Worm (Caenorhabditis elegans) whole organism, mixed stage, embryonic: ENCODE results near the gene str-23.

ENCODE experiments used
- M03D4.4 ChIP-seq: sonication (generic microtip); optimal IDR thresholded peaks from 2 replicates; lab custom pipeline; 2017; ENCODE audit warnings: mild to moderate bottlenecking, missing genetic modification characterization, missing compliant biosample characterization
- ceh-39 ChIP-seq: fragments of 150-350 bp; optimal IDR thresholded peaks from 2 replicates; lab custom pipeline; 2014; ENCODE audit warnings: missing biosample characterization, missing genetic modification characterization
- ceh-43 ChIP-seq: fragments of 200-800 bp; sonication (Bioruptor generic); optimal IDR thresholded peaks from 2 replicates; lab custom pipeline; 2018; ENCODE audit warnings: mild to moderate bottlenecking, missing genetic modification characterization, moderate library complexity, missing compliant biosample characterization
- cnd-1 ChIP-seq: fragments of 200-800 bp; sonication (Bioruptor generic); optimal IDR thresholded peaks from 2 replicates; lab custom pipeline; 2018; ENCODE audit warnings: mild to moderate bottlenecking, missing genetic modification characterization, missing compliant biosample characterization
- drap-1 ChIP-seq: fragments of 200-800 bp; sonication (Bioruptor generic); optimal IDR thresholded peaks from 3 replicates; lab custom pipeline; 2018; ENCODE audit warnings: mild to moderate bottlenecking, missing genetic modification characterization, missing compliant biosample characterization
- elt-1 ChIP-seq: sonication (generic microtip); optimal IDR thresholded peaks from 2 replicates; lab custom pipeline; 2017; ENCODE audit warnings: missing genetic modification characterization, mild to moderate bottlenecking, missing compliant biosample characterization, antibody characterized with exemption, moderate library complexity, borderline replicate concordance; ENCODE audit not compliant: insufficient read depth
- flh-1 ChIP-seq: fragments of 200-800 bp; sonication (Bioruptor generic); optimal IDR thresholded peaks from 2 replicates; lab custom pipeline; 2018; ENCODE audit warnings: mild to moderate bottlenecking, missing genetic modification characterization, moderate library complexity, missing compliant biosample characterization
- ham-2 ChIP-seq: fragments of 200-800 bp; sonication (Bioruptor generic); optimal IDR thresholded peaks from 2 replicates; lab custom pipeline; 2018; ENCODE audit warnings: mild to moderate bottlenecking, missing genetic modification characterization, missing compliant biosample characterization
- lin-13 ChIP-seq: fragments of 150-350 bp; optimal IDR thresholded peaks from 2 replicates; lab custom pipeline; 2014; ENCODE audit warnings: missing biosample characterization, missing genetic modification characterization
- lin-32 ChIP-seq: fragments of 200-800 bp; sonication (Bioruptor generic); optimal IDR thresholded peaks from 2 replicates; lab custom pipeline; 2018; ENCODE audit warnings: mild to moderate bottlenecking, missing genetic modification characterization, missing compliant biosample characterization
- mab-5 ChIP-seq: fragments of 150-350 bp; optimal IDR thresholded peaks from 2 replicates; lab custom pipeline; 2014; ENCODE audit warnings: missing biosample characterization, missing genetic modification characterization
- mep-1 ChIP-seq: fragments of 150-350 bp; optimal IDR thresholded peaks from 2 replicates; lab custom pipeline; 2017; ENCODE audit warnings: missing biosample characterization, missing genetic modification reagents, missing genetic modification characterization, inconsistent platforms
- nhr-12 ChIP-seq: fragments of 150-350 bp; optimal IDR thresholded peaks from 2 replicates; lab custom pipeline; 2014; ENCODE audit warnings: missing biosample characterization, missing genetic modification characterization
- nhr-2 ChIP-seq: fragments of 150-350 bp; optimal IDR thresholded peaks from 2 replicates; lab custom pipeline; 2014; ENCODE audit warnings: missing biosample characterization, missing genetic modification characterization
- nhr-28 ChIP-seq: fragments of 150-350 bp; optimal IDR thresholded peaks from 2 replicates; lab custom pipeline; 2014; ENCODE audit warnings: missing biosample characterization, missing genetic modification characterization
- nhr-76 ChIP-seq: sonication (generic microtip); optimal IDR thresholded peaks from 2 replicates; lab custom pipeline; 2017; ENCODE audit warnings: missing biosample characterization, missing genetic modification characterization
- sptf-1 ChIP-seq: sonication (generic microtip); optimal IDR thresholded peaks from 2 replicates; lab custom pipeline; 2017; ENCODE audit warnings: mild to moderate bottlenecking, missing genetic modification characterization, moderate library complexity, missing compliant biosample characterization
- zip-8 ChIP-seq: fragments of 150-350 bp; optimal IDR thresholded peaks from 2 replicates; lab custom pipeline; 2014; ENCODE audit warnings: missing biosample characterization, missing genetic modification characterization

The str-23 gene

ce11 chrV:15687660-15688059, 43.0 kb downstream of the str-23 start, which contains the start of gene nhr-197:
TSS of gene nhr-197 (plus strand) at chrV:15687960.
- no peak for TF ChIP-seq drap-1 (GFP tag; lab: Kevin White, UChicago)
- TF ChIP-seq nhr-76 (tag; lab: Kevin White, UChicago): no peak
- no peak for TF ChIP-seq nhr-12 (tag; lab: Kevin White, UChicago)
- TF ChIP-seq nhr-28 (tag; lab: Kevin White, UChicago): no peak
- no peak for TF ChIP-seq sptf-1 (tag; lab: Kevin White, UChicago)
- no peak for TF ChIP-seq M03D4.4 (tag; lab: Kevin White, UChicago)
- no peak for TF ChIP-seq mab-5
- no peak for TF ChIP-seq ceh-43 (GFP tag; lab: Kevin White, UChicago)
- no peak for TF ChIP-seq ham-2 (GFP tag; lab: Kevin White, UChicago)
- TF ChIP-seq mep-1 (tag; lab: Kevin White, UChicago): no peak
- TF ChIP-seq, all 35 proteins: peak for 0

- TF ChIP-seq sptf-1 (tag; lab: Kevin White, UChicago) (no peak), mep-1 (tag; lab: Kevin White, UChicago) (no peak), flh-1 (GFP tag; lab: Kevin White, UChicago) (no peak), cnd-1 (tag; lab: Kevin White, UChicago) (no peak)
Observed at ce11 chrV:15689952-15690351, 45.3 kb downstream of the str-23 start, which contains the start of gene nhr-268. TSS of gene nhr-268 (plus strand) at chrV:15690252.

- TF ChIP-seq lin-13 (tag; lab: Kevin White, UChicago) (no peak), sptf-1 (tag; lab: Kevin White, UChicago) (no peak), nhr-28 (tag; lab: Kevin White, UChicago) (no peak), nhr-76 (tag; lab: Kevin White, UChicago) (no peak), cnd-1 (tag; lab: Kevin White, UChicago) (no peak), ceh-43 (GFP tag; lab: Kevin White, UChicago) (no peak), ham-2 (GFP tag; lab: Kevin White, UChicago) (no peak), zip-8 (no peak), ceh-39 (tag; lab: Kevin White, UChicago) (no peak), elt-1 (tag; lab: Kevin White, UChicago) (no peak), flh-1 (GFP tag; lab: Kevin White, UChicago) (no peak), lin-32 (GFP tag; lab: Kevin White, UChicago) (no peak), nhr-2 (no peak), M03D4.4 (tag; lab: Kevin White, UChicago) (no peak)
Observed at ce11 chrV:15693682-15694081, 49.0 kb downstream of the str-23 start, which contains the start of gene nhr-198. TSS of gene nhr-198 (plus strand) at chrV:15693994.
